Fruit fly (Drosophila melanogaster) S2 (cell line): ENCODE data around the gene Tmtc1.

Source experiments
- CG8478 ChIP-seq: fragments of >200 bp; optimal IDR thresholded peaks from 2 replicates; lab custom pipeline; 2018
- CTCF ChIP-seq, 2 experiments: fragments of >200 bp; optimal IDR thresholded peaks; 2 replicates each; lab custom pipeline; 2018

The Tmtc1 gene

DNA sequence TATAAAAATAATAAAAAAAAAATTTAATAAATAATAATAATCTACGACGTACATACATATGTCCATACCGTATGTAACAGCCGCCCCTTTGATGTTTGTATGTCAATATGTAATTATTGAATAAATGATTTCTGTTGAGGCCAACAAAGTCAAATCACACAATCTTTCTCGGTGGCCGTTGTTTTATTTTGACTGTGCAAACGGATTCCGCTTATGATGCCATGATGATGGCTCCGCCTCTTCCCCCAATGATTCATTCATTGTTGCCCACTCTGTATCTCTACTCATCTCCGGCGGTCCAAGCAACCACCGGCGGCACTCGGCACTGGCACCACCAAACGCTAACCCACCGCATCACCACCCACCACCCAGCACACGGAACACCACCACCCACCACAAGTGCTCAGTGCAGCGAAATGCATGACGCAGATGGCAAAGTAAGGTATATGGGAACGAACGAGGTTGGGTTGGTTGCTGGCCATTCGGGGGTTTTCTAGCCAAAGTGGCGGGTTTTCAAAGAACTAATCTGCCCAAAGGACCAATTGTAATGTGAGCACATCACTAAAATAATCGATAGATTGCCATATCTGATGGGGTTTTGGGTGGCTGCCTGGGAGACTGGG lies 71.7 kb downstream of the Tmtc1 start:
- no peak for TF ChIP-seq CTCF (optimal IDR thresholded peaks at IDR 0.05; lab: Kevin White, UChicago)
- TF ChIP-seq CG8478: no peak

DNA sequence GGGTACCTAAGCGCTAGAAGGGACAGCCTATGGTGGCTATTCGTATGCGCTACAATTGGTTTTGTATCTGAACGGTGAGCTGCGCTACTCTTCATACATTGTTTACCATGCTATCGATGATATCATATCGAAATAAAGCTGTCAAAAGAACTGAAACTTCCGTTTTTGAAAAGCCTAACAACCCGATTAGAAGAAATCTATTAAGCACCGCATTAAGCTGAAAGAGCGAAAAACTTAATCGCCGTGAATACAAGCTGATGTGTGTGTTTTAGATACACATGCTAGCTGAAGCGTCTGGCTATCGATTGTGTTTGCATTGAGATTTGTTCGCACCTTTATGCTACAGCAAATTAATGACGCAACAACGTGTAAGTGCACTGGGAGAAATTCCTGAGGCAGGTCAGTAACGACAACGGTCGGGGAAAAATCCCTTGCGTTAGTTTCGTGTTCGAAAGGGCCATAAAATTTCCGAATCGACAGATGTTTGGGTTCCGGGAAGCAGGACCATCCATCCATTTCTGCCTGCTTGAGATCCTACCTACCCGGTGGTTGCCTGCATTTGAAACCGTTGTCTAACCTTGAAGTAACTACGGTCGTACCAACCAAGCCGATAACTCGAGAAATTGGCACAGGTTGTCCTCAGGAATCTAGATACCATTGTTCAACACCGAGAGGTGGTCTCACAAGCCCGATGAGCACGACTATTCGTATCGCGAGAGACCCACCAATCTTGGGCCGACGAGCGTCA lies 73.0 kb downstream of the Tmtc1 start:
- TF ChIP-seq CG8478: no peak
- TF ChIP-seq CTCF (optimal IDR thresholded peaks at IDR 0.05; lab: Kevin White, UChicago): no peak

dm6 chr2L:2751085-2751710 lies 73.7 kb downstream of the Tmtc1 start:
- TF ChIP-seq CTCF (optimal IDR thresholded peaks at IDR 0.05; lab: Kevin White, UChicago) (no peak), CG8478 (no peak)

DNA sequence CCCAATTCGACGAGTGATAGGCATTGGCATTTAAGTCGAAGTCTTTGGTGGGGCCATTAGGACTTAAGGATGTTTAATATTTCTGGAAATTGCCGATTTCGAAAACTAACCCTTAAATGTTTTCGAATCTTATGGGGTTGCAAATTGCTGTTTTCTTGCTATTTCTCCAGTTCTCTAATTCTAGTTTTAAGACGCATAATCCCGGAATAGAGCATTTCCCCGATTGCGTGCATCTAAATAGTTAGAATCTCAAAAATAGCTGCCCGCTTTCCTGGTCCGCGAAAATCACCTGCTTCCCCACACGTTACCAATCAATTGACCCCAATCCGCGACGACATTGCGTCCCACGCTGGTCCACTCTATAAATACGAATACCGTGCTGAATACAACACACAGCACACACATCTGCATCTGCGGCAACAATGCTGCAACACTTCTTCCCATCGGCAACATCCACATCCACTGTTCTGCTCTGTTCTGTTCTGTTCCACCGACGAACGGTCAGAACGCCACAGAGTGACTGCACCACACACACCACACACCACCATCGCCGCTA lies 74.4 kb downstream of the Tmtc1 start, which contains the start of gene Bacc:
TSS of gene Bacc (plus strand) at position 542 of the 556 bp plus-strand sequence.
- no peak for TF ChIP-seq CTCF (optimal IDR thresholded peaks at IDR 0.05; lab: Kevin White, UChicago)
- TF ChIP-seq CG8478: no peak

dm6 chr2L:2752460-2753411 lies 75.2 kb downstream of the Tmtc1 start, which contains the start of gene Pgk:
TSS of gene Pgk (minus strand) at chr2L:2753068.
- TF ChIP-seq CG8478 (no peak), CTCF (optimal IDR thresholded peaks at IDR 0.05; lab: Kevin White, UChicago) (no peak)

DNA sequence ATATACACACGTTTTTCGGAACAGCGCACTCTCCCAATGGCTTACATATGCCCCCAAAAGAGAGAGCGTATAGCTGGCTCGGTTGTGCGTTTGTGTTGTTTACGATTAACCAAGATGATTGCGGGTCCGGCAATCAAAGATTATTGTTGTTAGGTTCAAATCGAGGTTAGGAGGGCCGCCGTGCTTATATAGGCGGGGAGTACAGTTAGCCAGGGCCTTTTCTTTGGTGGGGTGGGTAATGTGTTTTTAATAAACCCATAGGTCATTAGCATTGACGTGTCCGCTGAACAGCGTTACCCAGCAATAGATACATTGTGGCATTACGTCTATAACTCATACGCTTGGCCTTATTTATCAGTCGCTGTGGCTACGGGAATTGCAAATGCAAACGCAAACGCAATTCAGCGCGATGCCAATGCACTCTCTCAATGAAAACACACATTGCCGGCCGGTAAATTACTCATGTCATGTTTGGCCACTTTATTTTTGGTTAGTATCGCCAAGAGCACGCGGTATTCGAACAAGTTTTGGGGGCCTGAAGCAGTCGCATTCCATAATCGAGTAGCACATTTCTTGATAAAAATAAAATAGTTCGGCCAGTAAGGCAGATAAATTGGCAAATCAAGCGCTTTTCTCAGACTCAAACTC lies 76.4 kb downstream of the Tmtc1 start:
- TF ChIP-seq CTCF (optimal IDR thresholded peaks at IDR 0.05; lab: Kevin White, UChicago) (no peak), CG8478 (no peak)

DNA sequence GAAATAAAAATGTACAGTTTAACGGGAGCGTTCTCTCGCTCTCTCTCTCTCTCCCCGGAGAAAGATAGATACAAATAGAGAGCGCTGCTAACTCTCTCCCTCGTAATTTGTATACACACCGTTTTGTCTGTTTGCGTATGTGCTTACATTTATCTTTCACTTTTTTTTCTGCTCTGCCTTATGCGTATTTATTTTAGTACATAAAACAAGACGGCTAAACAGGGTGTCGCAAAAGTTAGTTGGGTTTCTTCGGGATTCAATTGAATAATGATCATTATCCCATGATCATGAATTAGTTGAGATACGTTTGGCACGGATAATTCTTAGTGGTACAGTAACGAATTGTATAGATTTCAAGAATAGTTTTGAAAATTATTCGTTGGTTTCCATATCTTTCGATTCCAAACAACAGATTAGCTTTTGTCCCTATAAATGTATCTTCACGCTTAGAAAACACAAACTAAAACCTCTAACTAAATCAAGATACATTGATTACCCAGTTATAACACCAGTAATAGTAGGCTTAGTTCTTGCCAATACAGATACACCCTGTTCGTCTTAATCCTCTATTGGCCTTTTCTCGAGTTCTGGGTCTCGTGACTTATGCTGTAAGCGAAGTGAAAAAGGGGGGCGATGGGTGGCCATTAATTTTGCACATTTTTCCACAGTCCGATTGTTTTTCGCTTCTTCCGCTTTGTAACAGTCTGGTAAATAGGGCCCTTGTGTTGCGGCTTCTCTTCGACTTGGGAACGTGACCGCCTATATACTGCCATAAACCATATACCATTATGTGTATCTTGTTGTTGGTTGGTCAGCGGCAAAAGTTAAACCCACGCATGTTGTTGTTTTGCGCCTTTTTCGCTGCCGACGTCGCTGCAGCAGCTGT lies 77.1 kb downstream of the Tmtc1 start:
- TF ChIP-seq CTCF (optimal IDR thresholded peaks at IDR 0.05; lab: Kevin White, UChicago) (no peak), CG8478 (no peak)

dm6 chr2L:2755323-2755695 lies 77.8 kb downstream of the Tmtc1 start:
- no peak for TF ChIP-seq CTCF (optimal IDR thresholded peaks at IDR 0.05; lab: Kevin White, UChicago)
- no peak for TF ChIP-seq CG8478

DNA sequence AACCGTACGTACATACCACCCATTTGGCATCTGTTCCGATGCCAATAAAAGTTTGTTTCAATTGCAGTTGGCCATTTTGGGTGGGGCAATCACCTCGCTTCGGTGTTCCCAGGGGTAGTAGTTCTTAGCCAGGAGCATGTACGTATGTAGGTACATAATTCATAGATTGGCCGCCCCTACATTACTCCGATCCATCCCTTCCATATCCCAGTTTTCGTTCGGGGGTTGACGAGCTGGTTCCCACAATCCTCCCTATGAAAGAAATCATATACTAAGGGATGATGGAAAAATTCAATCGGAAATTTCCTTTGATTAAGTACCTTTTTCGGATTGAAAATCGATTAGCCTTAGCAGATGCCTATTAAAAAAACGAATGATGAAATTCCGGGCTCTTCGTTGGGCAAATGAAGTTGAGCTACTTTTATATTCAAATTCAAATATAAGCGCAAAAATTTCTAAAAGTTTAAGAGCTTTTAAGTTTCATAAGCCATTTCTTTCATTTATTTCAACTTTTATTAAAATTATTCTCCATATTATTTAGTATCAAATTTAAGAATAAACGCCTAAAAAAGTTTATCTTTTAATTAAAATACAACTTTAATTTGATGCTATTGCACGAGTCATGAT lies 80.5 kb downstream of the Tmtc1 start:
- TF ChIP-seq CTCF (optimal IDR thresholded peaks at IDR 0.05; lab: Kevin White, UChicago): no peak
- TF ChIP-seq CG8478: no peak

dm6 chr2L:2759654-2760053 lies 82.1 kb downstream of the Tmtc1 start, which contains the start of the genes HemK2, Snapin and Tnpo-SR:
TSS of gene HemK2 (minus strand) at chr2L:2759677.
TSS of gene Snapin (minus strand) at chr2L:2759677.
TSS of gene Tnpo-SR (plus strand) at chr2L:2759924.
- TF ChIP-seq CTCF (optimal IDR thresholded peaks at IDR 0.05; lab: Kevin White, UChicago): no peak
- no peak for TF ChIP-seq CG8478

DNA sequence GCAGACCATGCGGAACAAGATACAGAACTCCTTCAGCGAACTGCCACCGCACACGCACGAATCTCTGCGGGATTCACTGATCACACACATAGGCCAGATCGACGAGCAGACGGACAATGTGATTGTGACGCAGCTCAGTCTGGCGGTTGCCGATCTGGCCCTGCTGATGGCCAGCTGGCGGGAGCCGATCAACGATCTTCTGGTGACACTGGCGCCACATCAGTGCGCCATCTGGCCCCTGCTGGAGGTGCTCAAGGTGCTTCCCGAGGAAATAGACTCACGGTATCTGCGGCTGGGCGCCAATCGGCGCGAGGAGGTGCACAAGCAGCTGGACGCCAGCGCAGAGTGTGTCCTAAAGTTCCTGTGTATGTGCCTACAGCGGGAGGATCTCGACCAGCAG lies 82.8 kb downstream of the Tmtc1 start:
- TF ChIP-seq CTCF (optimal IDR thresholded peaks at IDR 0.05; lab: Kevin White, UChicago) (no peak), CG8478 (no peak)

DNA sequence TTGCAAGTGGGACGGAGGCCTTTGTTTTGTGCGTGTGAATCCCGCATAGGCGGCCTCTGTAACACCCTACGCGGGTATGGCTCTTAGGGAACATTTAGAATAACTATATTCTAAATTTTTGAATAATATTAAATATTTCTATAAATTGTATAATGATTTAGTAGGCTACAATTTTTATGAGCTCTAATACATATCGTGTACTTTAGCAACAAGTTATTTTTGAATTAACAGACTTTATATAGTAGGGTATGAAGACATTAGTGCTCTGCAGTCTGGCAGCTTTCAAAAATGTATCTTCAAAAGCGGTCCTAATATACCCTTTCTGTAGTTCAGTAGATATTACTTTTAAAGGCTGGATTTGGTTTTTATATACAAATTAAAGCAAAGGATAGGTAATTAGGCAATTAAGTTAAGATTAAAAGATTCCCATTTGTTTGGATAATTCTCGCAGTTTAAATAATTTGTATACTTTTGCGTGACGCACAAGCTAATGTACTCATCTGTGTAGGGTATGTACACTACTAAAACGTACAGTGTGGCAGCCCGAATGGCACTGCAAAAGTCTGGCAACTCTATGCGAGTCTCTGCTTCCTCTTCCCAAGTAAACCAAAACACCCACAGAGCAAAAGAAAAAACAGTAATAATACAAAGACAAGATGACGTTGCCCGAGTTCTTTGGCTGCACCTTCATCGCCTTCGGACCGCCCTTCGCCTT lies 88.3 kb downstream of the Tmtc1 start, which contains the start of the genes Snx21 and aph-1:
TSS of gene Snx21 (minus strand) at position 7 of the 715 bp plus-strand sequence.
TSS of gene aph-1 (plus strand) at position 575 of the 715 bp plus-strand sequence.
- TF ChIP-seq CTCF (optimal IDR thresholded peaks at IDR 0.05; lab: Kevin White, UChicago) (no peak), CG8478 (no peak)
